Fruit fly (Drosophila melanogaster) whole organism, prepupa: ENCODE measurements around the gene CG45676.

Source experiments
- Blimp-1 ChIP-seq: fragments of 200-800 bp; sonication (Bioruptor generic); optimal IDR thresholded peaks from 3 replicates; lab custom pipeline; 2017; ENCODE audit warnings: missing biosample characterization, missing genetic modification characterization, mild to moderate bottlenecking, moderate library complexity, missing genetic modification reagents
- CG11294 ChIP-seq: fragments of 200-800 bp; sonication (Bioruptor generic); IDR thresholded peaks from 2 replicates; pipeline ENCODE4 v1.3.6; 2022; ENCODE audit warnings: missing biosample characterization, missing genetic modification characterization
- CG11762 ChIP-seq: fragments of 200-800 bp; sonication (Bioruptor generic); optimal IDR thresholded peaks from 3 replicates; lab custom pipeline; 2016; ENCODE audit warnings: missing biosample characterization, missing genetic modification characterization; ENCODE audit not compliant: insufficient read depth
- CG11902 ChIP-seq: fragments of 200-800 bp; sonication (Bioruptor generic); optimal IDR thresholded peaks from 3 replicates; lab custom pipeline; 2016; ENCODE audit warnings: missing biosample characterization, missing genetic modification characterization
- CG15336 ChIP-seq: fragments of 200-800 bp; sonication (Bioruptor generic); IDR thresholded peaks from 2 replicates; pipeline ENCODE4 v1.3.6; 2022; ENCODE audit warnings: missing biosample characterization, missing genetic modification characterization
- CG16779 ChIP-seq: fragments of 200-800 bp; sonication (Bioruptor generic); optimal IDR thresholded peaks from 3 replicates; lab custom pipeline; 2017; ENCODE audit warnings: missing biosample characterization, mild to moderate bottlenecking, missing genetic modification characterization
- CG3032 ChIP-seq: fragments of 200-800 bp; optimal IDR thresholded peaks from 2 replicates; lab custom pipeline; 2019; ENCODE audit warnings: missing biosample characterization, mild to moderate bottlenecking, missing genetic modification characterization, moderate library complexity
- CG31627 ChIP-seq: fragments of 200-800 bp; sonication (Bioruptor generic); optimal IDR thresholded peaks from 3 replicates; lab custom pipeline; 2016; ENCODE audit warnings: missing biosample characterization, missing genetic modification characterization
- CG32006 ChIP-seq: fragments of 200-800 bp; sonication (Bioruptor generic); optimal IDR thresholded peaks from 3 replicates; lab custom pipeline; 2017; ENCODE audit warnings: missing biosample characterization, mild to moderate bottlenecking, missing genetic modification characterization
- CG3919 ChIP-seq: fragments of 200-800 bp; sonication (Bioruptor generic); optimal IDR thresholded peaks from 3 replicates; lab custom pipeline; 2016; ENCODE audit warnings: missing biosample characterization, missing genetic modification characterization
- CG6163 ChIP-seq: fragments of 200-800 bp; sonication (Bioruptor generic); IDR thresholded peaks from 3 replicates; pipeline ENCODE4 v1.3.6; 2022; ENCODE audit warnings: missing biosample characterization, missing genetic modification characterization
- CG6276 ChIP-seq: fragments of 200-800 bp; sonication (Bioruptor generic); optimal IDR thresholded peaks from 2 replicates; lab custom pipeline; 2017; ENCODE audit warnings: missing biosample characterization, mild to moderate bottlenecking, missing genetic modification characterization
- CG6792 ChIP-seq: fragments of 200-800 bp; sonication (Bioruptor generic); optimal IDR thresholded peaks from 3 replicates; lab custom pipeline; 2016; ENCODE audit warnings: missing biosample characterization, missing genetic modification characterization
- CG6808 ChIP-seq: fragments of 200-800 bp; sonication (Bioruptor generic); optimal IDR thresholded peaks from 3 replicates; lab custom pipeline; 2017; ENCODE audit warnings: missing biosample characterization, missing genetic modification characterization, mild to moderate bottlenecking, moderate library complexity, missing genetic modification reagents
- CG7368 ChIP-seq: fragments of 200-800 bp; sonication (Bioruptor generic); optimal IDR thresholded peaks from 3 replicates; lab custom pipeline; 2016; ENCODE audit warnings: missing biosample characterization, missing genetic modification characterization
- CG8119 ChIP-seq: fragments of 200-800 bp; sonication (Bioruptor generic); IDR thresholded peaks from 3 replicates; pipeline ENCODE4 v1.3.6; 2022; ENCODE audit warnings: missing biosample characterization, missing genetic modification characterization
- CG8632 ChIP-seq: fragments of 200-800 bp; sonication (Bioruptor generic); optimal IDR thresholded peaks from 3 replicates; lab custom pipeline; 2016; ENCODE audit warnings: missing biosample characterization, missing genetic modification characterization
- CG9139 ChIP-seq: fragments of 200-800 bp; sonication (Bioruptor generic); optimal IDR thresholded peaks from 3 replicates; lab custom pipeline; 2017; ENCODE audit warnings: missing biosample characterization, mild to moderate bottlenecking, missing genetic modification characterization
- Eip78C ChIP-seq: fragments of 200-800 bp; sonication (Bioruptor generic); peaks from one replicate; lab custom pipeline; 2016; ENCODE audit warnings: missing biosample characterization, missing genetic modification characterization
- Eip93F ChIP-seq: fragments of 200-800 bp; sonication (Bioruptor generic); optimal IDR thresholded peaks from 2 replicates; lab custom pipeline; 2016; ENCODE audit warnings: missing biosample characterization, mild to moderate bottlenecking, missing genetic modification characterization
- Ets21C ChIP-seq: fragments of 200-800 bp; sonication (Bioruptor generic); optimal IDR thresholded peaks from 3 replicates; lab custom pipeline; 2016; ENCODE audit warnings: missing biosample characterization, missing genetic modification characterization
- Gug ChIP-seq: fragments of 200-800 bp; sonication (Bioruptor generic); IDR thresholded peaks from 2 replicates; pipeline ENCODE4 v1.3.6; 2022; ENCODE audit warnings: missing biosample characterization, missing genetic modification characterization
- Hr38 ChIP-seq: sonication (Bioruptor generic); optimal IDR thresholded peaks from 2 replicates; lab custom pipeline; 2016; ENCODE audit warnings: missing biosample characterization, missing genetic modification characterization
- Hr39 ChIP-seq: fragments of 200-800 bp; sonication (Bioruptor generic); optimal IDR thresholded peaks from 2 replicates; lab custom pipeline; 2016; ENCODE audit warnings: missing biosample characterization, missing genetic modification characterization
- Hr4 ChIP-seq: fragments of 200-800 bp; sonication (Bioruptor generic); optimal IDR thresholded peaks from 3 replicates; lab custom pipeline; 2016; ENCODE audit warnings: missing biosample characterization, missing genetic modification characterization
- OdsH ChIP-seq: fragments of 200-800 bp; sonication (Bioruptor generic); optimal IDR thresholded peaks from 3 replicates; lab custom pipeline; 2016; ENCODE audit warnings: missing biosample characterization, missing genetic modification characterization
- Smox ChIP-seq: fragments of 200-800 bp; sonication (Bioruptor generic); optimal IDR thresholded peaks from 3 replicates; lab custom pipeline; 2016; ENCODE audit warnings: missing biosample characterization, missing genetic modification characterization
- Sox102F ChIP-seq: fragments of 200-800 bp; sonication (Bioruptor generic); optimal IDR thresholded peaks from 2 replicates; lab custom pipeline; 2016; ENCODE audit warnings: missing biosample characterization, mild to moderate bottlenecking, missing genetic modification characterization
- achi ChIP-seq: fragments of 200-800 bp; sonication (Bioruptor generic); optimal IDR thresholded peaks from 3 replicates; lab custom pipeline; 2016; ENCODE audit warnings: missing biosample characterization, missing genetic modification characterization
- acj6 ChIP-seq: fragments of 200-800 bp; sonication (Bioruptor generic); optimal IDR thresholded peaks from 3 replicates; lab custom pipeline; 2016; ENCODE audit warnings: missing biosample characterization, missing genetic modification characterization
- cyc ChIP-seq: fragments of 200-800 bp; sonication (Bioruptor generic); optimal IDR thresholded peaks from 3 replicates; lab custom pipeline; 2016; ENCODE audit warnings: missing biosample characterization, missing genetic modification characterization
- dac ChIP-seq: fragments of 200-800 bp; sonication (Bioruptor generic); optimal IDR thresholded peaks from 2 replicates; lab custom pipeline; 2017; ENCODE audit warnings: missing biosample characterization, mild to moderate bottlenecking, missing genetic modification characterization
- eg ChIP-seq: fragments of 200-800 bp; sonication (Bioruptor generic); IDR thresholded peaks from 3 replicates; pipeline ENCODE4 v1.3.6; 2022; ENCODE audit warnings: missing biosample characterization, missing genetic modification characterization
- esn ChIP-seq: fragments of 200-800 bp; sonication (Bioruptor generic); optimal IDR thresholded peaks from 2 replicates; lab custom pipeline; 2016; ENCODE audit warnings: missing biosample characterization, mild to moderate bottlenecking, missing genetic modification characterization, moderate library complexity
- fd59A ChIP-seq: fragments of 200-800 bp; sonication (Bioruptor generic); optimal IDR thresholded peaks from 2 replicates; lab custom pipeline; 2017; ENCODE audit warnings: missing biosample characterization, mild to moderate bottlenecking, missing genetic modification characterization, missing genetic modification reagents
- lz ChIP-seq: fragments of 200-800 bp; sonication (Bioruptor generic); optimal IDR thresholded peaks from 3 replicates; lab custom pipeline; 2016; ENCODE audit warnings: missing biosample characterization, missing genetic modification characterization
- pdm3 ChIP-seq: fragments of 200-800 bp; sonication (Bioruptor generic); optimal IDR thresholded peaks from 3 replicates; lab custom pipeline; 2016; ENCODE audit warnings: missing biosample characterization, missing genetic modification characterization
- spab ChIP-seq: fragments of 200-800 bp; sonication (Bioruptor generic); optimal IDR thresholded peaks from 2 replicates; lab custom pipeline; 2017; ENCODE audit warnings: missing biosample characterization, mild to moderate bottlenecking, missing genetic modification characterization, missing genetic modification reagents
- svp ChIP-seq: fragments of 200-800 bp; sonication (Bioruptor generic); peaks from one replicate; lab custom pipeline; 2016; ENCODE audit warnings: missing biosample characterization, missing genetic modification characterization
- topi ChIP-seq: fragments of 200-800 bp; sonication (Bioruptor generic); optimal IDR thresholded peaks from 3 replicates; lab custom pipeline; 2016; ENCODE audit warnings: missing biosample characterization, missing genetic modification characterization
- vri ChIP-seq: fragments of 200-800 bp; sonication (Bioruptor generic); optimal IDR thresholded peaks from 3 replicates; lab custom pipeline; 2016; ENCODE audit warnings: missing biosample characterization, mild to moderate bottlenecking, missing genetic modification characterization

Gene CG45676

dm6 chr3R:11418568-11418967 lies at the start of gene CG45676, which contains the start of gene bumpel:
TSS of gene CG45676 (plus strand) at chr3R:11418885.
TSS of gene bumpel (minus strand) at chr3R:11418668.
- TF ChIP-seq CG11294 (no peak), Ets21C (GFP tag; lab: Kevin White, UChicago) (no peak), CG16779 (no peak), Hr39 (GFP tag; lab: Kevin White, UChicago) (no peak), Sox102F (GFP tag; lab: Kevin White, UChicago) (no peak), spab (no peak), CG6792 (no peak), Hr4 (GFP tag; lab: Kevin White, UChicago) (no peak), Smox (no peak), Eip78C (no peak), CG6276 (GFP tag; lab: Kevin White, UChicago) (no peak), acj6 (GFP tag; lab: Kevin White, UChicago) (no peak), eg (GFP tag; lab: Robert Waterston, UW) (no peak)

DNA sequence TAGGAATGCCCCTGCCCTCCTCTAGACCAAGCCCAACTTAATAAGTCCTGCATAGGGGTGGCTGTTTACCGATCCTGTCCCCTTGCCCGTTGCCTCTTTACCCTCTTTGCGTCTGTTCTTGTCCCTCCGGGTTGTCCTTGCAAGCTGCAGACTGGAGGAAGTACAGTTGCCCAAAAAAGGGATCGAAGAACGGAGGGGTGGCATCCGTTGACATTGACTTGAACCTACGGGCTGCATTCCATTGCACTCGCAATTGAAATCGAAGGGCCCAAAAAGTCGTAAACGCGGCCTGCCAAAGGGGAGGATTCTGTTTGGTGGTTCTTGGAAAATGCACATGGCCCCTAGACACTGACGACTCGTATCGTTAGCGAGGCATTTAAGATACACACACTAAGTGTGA lies 48.4 kb upstream of the CG45676 start:
- TF ChIP-seq topi, result no peak
- no peak for TF ChIP-seq pdm3 (GFP tag; lab: Kevin White, UChicago)
- TF ChIP-seq CG8119 (GFP tag; lab: Robert Waterston, UW), result no peak
- TF ChIP-seq cyc (GFP tag; lab: Kevin White, UChicago), result no peak
- no peak for TF ChIP-seq CG9139 (GFP tag; lab: Kevin White, UChicago)
- TF ChIP-seq dac (GFP tag; lab: Kevin White, UChicago), result no peak
- no peak for TF ChIP-seq CG31627 (GFP tag; lab: Kevin White, UChicago)
- no peak for TF ChIP-seq CG6808 (GFP tag; lab: Kevin White, UChicago)
- no peak for TF ChIP-seq lz (GFP tag; lab: Kevin White, UChicago)
- no peak for TF ChIP-seq Sox102F (GFP tag; lab: Kevin White, UChicago)
- TF ChIP-seq esn (GFP tag; lab: Kevin White, UChicago), result no peak
- TF ChIP-seq CG11902 (GFP tag; lab: Kevin White, UChicago), result no peak
- no peak for TF ChIP-seq CG16779
- no peak for TF ChIP-seq CG6163 (GFP tag; lab: Robert Waterston, UW)
- TF ChIP-seq svp (GFP tag; lab: Kevin White, UChicago), result no peak
- no peak for TF ChIP-seq Eip93F
- TF ChIP-seq achi, result no peak
- no peak for TF ChIP-seq vri
- TF ChIP-seq CG11294, result no peak

DNA sequence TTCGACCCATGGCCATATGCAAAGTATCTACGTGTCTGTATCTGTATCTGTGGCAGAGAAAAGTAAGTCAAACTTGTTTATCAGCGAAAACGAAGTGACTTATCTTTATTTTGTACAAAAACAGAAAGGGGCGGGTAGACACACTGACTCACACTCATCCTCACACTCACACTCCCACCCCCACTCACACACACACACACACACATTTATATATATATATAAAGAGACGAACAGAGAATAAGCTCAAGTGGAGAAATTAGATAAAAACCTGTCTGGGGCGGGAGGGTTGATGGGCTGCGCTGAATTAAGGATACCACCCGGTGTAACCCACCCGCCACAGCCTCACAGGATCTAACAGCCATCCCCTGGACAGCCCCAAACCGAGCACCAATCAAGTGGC lies 47.9 kb upstream of the CG45676 start:
- TF ChIP-seq Sox102F (GFP tag; lab: Kevin White, UChicago) (no peak), dac (GFP tag; lab: Kevin White, UChicago) (no peak), fd59A (GFP tag; lab: Kevin White, UChicago) (no peak), achi (no peak), CG6163 (GFP tag; lab: Robert Waterston, UW) (no peak), cyc (GFP tag; lab: Kevin White, UChicago) (no peak), CG8119 (GFP tag; lab: Robert Waterston, UW) (no peak), CG11762 (GFP tag; lab: Kevin White, UChicago) (no peak), CG6808 (GFP tag; lab: Kevin White, UChicago) (no peak), CG3032 (tag; lab: Kevin White, UChicago) (no peak), Gug (GFP tag; lab: Robert Waterston, UW) (no peak)

dm6 chr3R:11372053-11373016 lies 46.4 kb upstream of the CG45676 start:
- no peak for TF ChIP-seq Smox
- no peak for TF ChIP-seq lz (GFP tag; lab: Kevin White, UChicago)
- TF ChIP-seq Eip93F, result no peak
- TF ChIP-seq CG31627 (GFP tag; lab: Kevin White, UChicago), result no peak
- no peak for TF ChIP-seq Hr38 (GFP tag; lab: Kevin White, UChicago)
- TF ChIP-seq CG6163 (GFP tag; lab: Robert Waterston, UW), result 0 out of 3 replicates have a peak, but pooled peaks have one; percentile 34
- no peak for TF ChIP-seq CG15336 (GFP tag; lab: Robert Waterston, UW)
- TF ChIP-seq pdm3 (GFP tag; lab: Kevin White, UChicago), result no peak
- TF ChIP-seq CG8632, result no peak
- TF ChIP-seq Ets21C (GFP tag; lab: Kevin White, UChicago), result no peak
- peak; percentile 57 for TF ChIP-seq CG3919
- no peak for TF ChIP-seq CG32006 (GFP tag; lab: Kevin White, UChicago)
- TF ChIP-seq CG9139 (GFP tag; lab: Kevin White, UChicago), result no peak
- TF ChIP-seq CG16779, result no peak
- no peak for TF ChIP-seq Blimp-1
- peak; percentile 35 for TF ChIP-seq Eip78C
- no peak for TF ChIP-seq Gug (GFP tag; lab: Robert Waterston, UW)
- no peak for TF ChIP-seq CG6792
- no peak for TF ChIP-seq CG7368
- TF ChIP-seq dac (GFP tag; lab: Kevin White, UChicago), result no peak
- no peak for TF ChIP-seq CG3032 (tag; lab: Kevin White, UChicago)
- no peak for TF ChIP-seq OdsH (GFP tag; lab: Kevin White, UChicago)
- TF ChIP-seq Sox102F (GFP tag; lab: Kevin White, UChicago), result peak; percentile 46
- TF ChIP-seq topi, result peak; percentile 20
- TF ChIP-seq esn (GFP tag; lab: Kevin White, UChicago), result peak; percentile 24
